Fruit fly (Drosophila melanogaster): Measurements from ENCODE around the gene nis.

Gene nis

dm6 chr2L:1624750-1625149 lies 37.8 kb upstream of the nis start (continued):
- TF ChIP-seq vvl (GFP tag; IDR thresholded peaks at IDR 0.05): peak; percentile 93
- TF ChIP-seq jigr1 (GFP tag; IDR thresholded peaks at IDR 0.05): peak; percentile 70
- TF ChIP-seq ATbp (GFP tag; optimal IDR thresholded peaks at IDR 0.05): peak; percentile 78
- TF ChIP-seq CG14667 (GFP tag; IDR thresholded peaks at IDR 0.05): peak; percentile 79
- no peak for TF ChIP-seq bbx (GFP tag; IDR thresholded peaks at IDR 0.05; ENCODE audit: partially characterized antibody)
- no peak for TF ChIP-seq hth (optimal IDR thresholded peaks at IDR 0.05)
- TF ChIP-seq en (GFP tag; optimal IDR thresholded peaks at IDR 0.05): peak; percentile 3
- TF ChIP-seq BtbVII (GFP tag; optimal IDR thresholded peaks at IDR 0.05): peak; percentile 60
- peak; percentile 64 for TF ChIP-seq nmo (GFP tag; optimal IDR thresholded peaks at IDR 0.05)
- no peak for TF ChIP-seq wek (GFP tag; optimal IDR thresholded peaks at IDR 0.05)
- TF ChIP-seq z (GFP tag; IDR thresholded peaks at IDR 0.05): no peak
- TF ChIP-seq Pdp1 (GFP tag; optimal IDR thresholded peaks at IDR 0.05): peak; percentile 59 to 60
- peak; percentile 32 for TF ChIP-seq tup (GFP tag; optimal IDR thresholded peaks at IDR 0.05)
- TF ChIP-seq CG3163 (GFP tag; optimal IDR thresholded peaks at IDR 0.05): peak; percentile 32
- TF ChIP-seq GATAe (GFP tag; conservative IDR thresholded peaks at IDR 0.05): peak; percentile 24; the same call in 1 of the 2 replicates
- peak; percentile 70 for TF ChIP-seq CG13424 (tag; optimal IDR thresholded peaks at IDR 0.05)
- TF ChIP-seq Fer1 (GFP tag; optimal IDR thresholded peaks at IDR 0.05): peak; percentile 83
- no peak for TF ChIP-seq CG6791 (GFP tag; IDR thresholded peaks at IDR 0.05; ENCODE audit: partially characterized antibody)
- TF ChIP-seq salm (tag; optimal IDR thresholded peaks at IDR 0.05): peak; percentile 13
- no peak for TF ChIP-seq CG7271 (tag; optimal IDR thresholded peaks at IDR 0.05)
- no peak for TF ChIP-seq lbe (GFP tag; optimal IDR thresholded peaks at IDR 0.05)
- TF ChIP-seq CG14710 (tag; optimal IDR thresholded peaks at IDR 0.05): peak; percentile 20
- peak; percentile 95 for TF ChIP-seq Rfx (GFP tag; IDR thresholded peaks at IDR 0.05)
- peak; percentile 37 for TF ChIP-seq ems (GFP tag; optimal IDR thresholded peaks at IDR 0.05)
- no peak for TF ChIP-seq CG15073 (GFP tag; optimal IDR thresholded peaks at IDR 0.05)
- TF ChIP-seq CG4424 (GFP tag; optimal IDR thresholded peaks at IDR 0.05): peak; percentile 67
- peak; percentile 66 for TF ChIP-seq fu2 (GFP tag; optimal IDR thresholded peaks at IDR 0.05)
- peak; percentile 67 for TF ChIP-seq CG15514 (GFP tag; optimal IDR thresholded peaks at IDR 0.05)
- TF ChIP-seq CG10959 (GFP tag; IDR thresholded peaks at IDR 0.05): no peak
- peak; percentile 86; the same call in 2 of the 3 replicates for TF ChIP-seq zfh1 (GFP tag; IDR thresholded peaks at IDR 0.05)
- no peak for TF ChIP-seq Sin3A (optimal IDR thresholded peaks at IDR 0.05)
- TF ChIP-seq CG18764 (GFP tag; optimal IDR thresholded peaks at IDR 0.05): peak; percentile 44
- TF ChIP-seq CG3995 (GFP tag; optimal IDR thresholded peaks at IDR 0.05): no peak
- no peak for TF ChIP-seq pfk (GFP tag; optimal IDR thresholded peaks at IDR 0.05)
- TF ChIP-seq Drgx (GFP tag; IDR thresholded peaks at IDR 0.05): no peak
- peak in 1 of 2 experiments; percentile 58 for TF ChIP-seq bsh (GFP tag; optimal IDR thresholded peaks at IDR 0.05)
- TF ChIP-seq CG13624 (GFP tag; optimal IDR thresholded peaks at IDR 0.05): peak; percentile 73
- TF ChIP-seq NC2α (GFP tag; optimal IDR thresholded peaks at IDR 0.05): no peak
- TF ChIP-seq Nf-YA (GFP tag; IDR thresholded peaks at IDR 0.05): peak; percentile 75
- peak; percentile 1 for TF ChIP-seq Lhr (GFP tag; optimal IDR thresholded peaks at IDR 0.05)
- TF ChIP-seq CG33213 (GFP tag; optimal IDR thresholded peaks at IDR 0.05): peak; percentile 45
- peak; percentile 75 for TF ChIP-seq zfh2 (GFP tag; optimal IDR thresholded peaks at IDR 0.05)
- TF ChIP-seq CG34376 (GFP tag; optimal IDR thresholded peaks at IDR 0.05): peak; percentile 58
- peak; percentile 82 for TF ChIP-seq gem (tag; optimal IDR thresholded peaks at IDR 0.05)
- TF ChIP-seq CG12219 (GFP tag; optimal IDR thresholded peaks at IDR 0.05): peak; percentile 51
- peak; percentile 76 for TF ChIP-seq PHDP (tag; optimal IDR thresholded peaks at IDR 0.05)
- peak; percentile 84 for TF ChIP-seq CG7556 (GFP tag; optimal IDR thresholded peaks at IDR 0.05)
- TF ChIP-seq Trl (optimal IDR thresholded peaks at IDR 0.05): no peak
- peak; percentile 70 for TF ChIP-seq Trl (GFP tag; optimal IDR thresholded peaks at IDR 0.05)
- no peak for TF ChIP-seq Neu2 (GFP tag; optimal IDR thresholded peaks at IDR 0.05; ENCODE audit: borderline replicate concordance)
- peak; percentile 39 for TF ChIP-seq CG6683 (GFP tag; optimal IDR thresholded peaks at IDR 0.05)
- TF ChIP-seq sima (GFP tag; optimal IDR thresholded peaks at IDR 0.05): no peak
